Worm (Caenorhabditis elegans) whole organism, young adult: Measurements from ENCODE around the gene B0454.6.

Source experiments
- C17E4.6 ChIP-seq: fragments of 200-800 bp; sonication (Bioruptor generic); IDR thresholded peaks from 2 replicates; pipeline ENCODE4 v1.3.6; 2022; ENCODE audit warnings: missing genetic modification reagents, missing genetic modification characterization, missing compliant biosample characterization
- die-1 ChIP-seq: sonication (generic microtip); optimal IDR thresholded peaks from 2 replicates; lab custom pipeline; 2016; ENCODE audit warnings: missing genotype, mild to moderate bottlenecking, missing genetic modification characterization, missing compliant biosample characterization
- pha-4 ChIP-seq: fragments of 150-350 bp; sonication (generic microtip); optimal IDR thresholded peaks from 2 replicates; lab custom pipeline; 2014; ENCODE audit warnings: missing biosample characterization, missing genetic modification reagents, missing genetic modification characterization

DNA sequence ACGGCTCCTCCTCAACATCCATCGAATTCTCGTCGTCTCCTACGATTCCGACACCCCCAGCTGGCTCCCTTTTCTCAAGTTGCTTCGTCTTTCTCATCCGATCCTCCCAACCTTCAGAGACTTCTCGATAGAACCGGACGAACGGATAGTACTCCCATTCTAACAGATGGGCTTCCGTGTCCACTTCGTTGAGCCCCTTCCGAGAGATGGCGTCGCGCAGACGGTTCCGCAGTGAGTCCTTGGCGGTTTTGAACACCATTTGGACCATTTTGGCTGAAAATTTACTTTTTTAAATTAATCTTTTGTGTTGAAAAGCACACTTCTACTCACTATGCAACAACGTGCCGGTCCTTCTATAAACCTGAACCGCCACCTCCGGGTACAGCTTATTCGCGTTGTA, 21.1 kb downstream of the B0454.6 start:
- no peak for TF ChIP-seq pha-4 (tag; lab: Kevin White, UChicago)
- TF ChIP-seq die-1 (tag; lab: Kevin White, UChicago) = no peak
- TF ChIP-seq C17E4.6 (GFP tag; lab: Robert Waterston, UW) = no peak
